Fruit fly (Drosophila melanogaster) whole organism, pupa: ENCODE results near the gene CG43271.
A peak's percentile ranks its signal among the peaks of the same experiment; 100 is the strongest.

Experiments
- CG10348 ChIP-seq: fragments of 200-800 bp; sonication (Bioruptor generic); IDR thresholded peaks from 2 replicates; pipeline ENCODE4 v1.3.6; 2022; ENCODE audit warnings: missing biosample characterization, missing genetic modification characterization
- CG12605 ChIP-seq: fragments of 200-800 bp; sonication (Bioruptor generic); IDR thresholded peaks from 2 replicates; pipeline ENCODE4 v1.3.6; 2022; ENCODE audit warnings: missing biosample characterization, missing genetic modification characterization
- CG13204 ChIP-seq: fragments of 200-800 bp; sonication (Bioruptor generic); optimal IDR thresholded peaks from 2 replicates; lab custom pipeline; 2018; ENCODE audit warnings: missing biosample characterization, mild to moderate bottlenecking, missing genetic modification characterization, moderate library complexity
- CG14655 ChIP-seq: fragments of 200-800 bp; sonication (Bioruptor generic); optimal IDR thresholded peaks from 3 replicates; lab custom pipeline; 2017; ENCODE audit warnings: mild to moderate bottlenecking, missing biosample characterization, missing genetic modification reagents, missing genetic modification characterization
- CG15710 ChIP-seq: fragments of 200-800 bp; sonication (Bioruptor generic); optimal IDR thresholded peaks from 2 replicates; lab custom pipeline; 2018; ENCODE audit warnings: missing biosample characterization, mild to moderate bottlenecking, missing genetic modification characterization, moderate library complexity
- CG17806 ChIP-seq: fragments of 200-800 bp; sonication (Bioruptor generic); optimal IDR thresholded peaks from 2 replicates; lab custom pipeline; 2018; ENCODE audit warnings: missing biosample characterization, mild to moderate bottlenecking, missing genetic modification characterization, moderate library complexity
- CG32121 ChIP-seq: fragments of 200-800 bp; sonication (Bioruptor generic); IDR thresholded peaks from 2 replicates; pipeline ENCODE4 v1.3.6; 2022; ENCODE audit warnings: missing biosample characterization, missing genetic modification characterization
- CG34367 ChIP-seq: fragments of 200-800 bp; sonication (Bioruptor generic); optimal IDR thresholded peaks from 2 replicates; lab custom pipeline; 2018; ENCODE audit warnings: missing biosample characterization, mild to moderate bottlenecking, missing genetic modification characterization
- CG4496 ChIP-seq: fragments of 200-800 bp; sonication (Bioruptor generic); IDR thresholded peaks from 3 replicates; pipeline ENCODE4 v1.3.6; 2022; ENCODE audit warnings: missing biosample characterization, missing genetic modification characterization
- CG8159 ChIP-seq: fragments of 200-800 bp; sonication (Bioruptor generic); optimal IDR thresholded peaks from 3 replicates; lab custom pipeline; 2018; ENCODE audit warnings: missing biosample characterization, mild to moderate bottlenecking, missing genetic modification characterization, moderate library complexity
- CG8301 ChIP-seq: fragments of 200-800 bp; sonication (Bioruptor generic); optimal IDR thresholded peaks from 2 replicates; lab custom pipeline; 2018; ENCODE audit warnings: missing biosample characterization, mild to moderate bottlenecking, missing genetic modification characterization
- CG9948 ChIP-seq: fragments of 200-800 bp; sonication (Bioruptor generic); optimal IDR thresholded peaks from 2 replicates; lab custom pipeline; 2018; ENCODE audit warnings: missing biosample characterization, mild to moderate bottlenecking, missing genetic modification characterization, moderate library complexity
- D1 ChIP-seq: fragments of 200-800 bp; sonication (Bioruptor generic); optimal IDR thresholded peaks from 2 replicates; lab custom pipeline; 2018; ENCODE audit warnings: missing biosample characterization, mild to moderate bottlenecking, missing genetic modification characterization, moderate library complexity
- EcR ChIP-seq: fragments of 200-800 bp; sonication (Bioruptor generic); optimal IDR thresholded peaks from 3 replicates; lab custom pipeline; 2019; ENCODE audit warnings: missing biosample characterization, missing genetic modification characterization, mild to moderate bottlenecking, moderate library complexity, missing genetic modification reagents
- Ets98B ChIP-seq: fragments of 200-800 bp; sonication (Bioruptor generic); IDR thresholded peaks from 2 replicates; pipeline ENCODE4 v1.3.6; 2022; ENCODE audit warnings: missing biosample characterization, missing genetic modification characterization
- Pif1A ChIP-seq: fragments of 200-800 bp; sonication (Bioruptor generic); optimal IDR thresholded peaks from 3 replicates; lab custom pipeline; 2016; ENCODE audit warnings: missing biosample characterization, missing genetic modification characterization
- Pif1B ChIP-seq: fragments of 200-800 bp; sonication (Bioruptor generic); optimal IDR thresholded peaks from 3 replicates; lab custom pipeline; 2016; ENCODE audit warnings: missing biosample characterization, missing genetic modification characterization
- Snoo ChIP-seq: fragments of 200-800 bp; sonication (Bioruptor generic); optimal IDR thresholded peaks from 3 replicates; lab custom pipeline; 2017; ENCODE audit warnings: missing biosample characterization, mild to moderate bottlenecking, missing genetic modification characterization, inconsistent platforms
- fd96Ca ChIP-seq: fragments of 200-800 bp; sonication (Bioruptor generic); IDR thresholded peaks from 3 replicates; pipeline ENCODE4 v1.3.6; 2022; ENCODE audit warnings: missing biosample characterization, missing genetic modification characterization
- gl ChIP-seq: fragments of 200-800 bp; sonication (Bioruptor generic); optimal IDR thresholded peaks from 2 replicates; lab custom pipeline; 2018; ENCODE audit warnings: missing biosample characterization, mild to moderate bottlenecking, missing genetic modification characterization
- rn ChIP-seq: fragments of 200-800 bp; sonication (Bioruptor generic); IDR thresholded peaks from 2 replicates; pipeline ENCODE4 v1.3.6; 2022; ENCODE audit warnings: missing biosample characterization, missing genetic modification characterization

Gene CG43271

DNA sequence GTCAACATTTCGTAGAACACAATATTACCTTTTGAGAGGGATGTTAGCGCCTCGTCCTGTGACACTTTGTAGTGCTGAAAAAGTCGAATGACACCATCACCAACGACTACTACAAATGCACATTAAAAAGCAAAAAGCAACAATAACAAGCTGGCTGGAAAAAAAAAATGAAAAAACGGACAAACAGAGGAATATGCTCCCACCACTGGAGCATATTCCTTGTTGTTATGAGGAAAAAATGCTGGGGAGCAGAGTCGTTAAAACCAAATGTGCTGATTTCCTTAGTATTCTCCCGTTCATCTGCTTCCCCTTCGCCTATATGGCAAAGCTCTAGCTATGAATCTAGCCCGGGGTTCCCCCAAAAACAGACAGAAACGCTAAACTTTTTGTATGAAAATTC, at the start of gene CG43271:
CG43271 (minus strand) TSS at position 101 of the 400 bp plus-strand sequence.
- TF ChIP-seq CG10348 (GFP tag; lab: Robert Waterston, UW) (no peak), Snoo (tag; lab: Kevin White, UChicago) (no peak), CG13204 (GFP tag; lab: Kevin White, UChicago) (no peak), CG8159 (no peak), EcR (GFP tag; lab: Kevin White, UChicago) (no peak), Pif1A (GFP tag; lab: Kevin White, UChicago) (no peak), gl (tag; lab: Kevin White, UChicago) (no peak), CG32121 (no peak), Ets98B (no peak), D1 (tag; lab: Kevin White, UChicago) (no peak), CG9948 (tag; lab: Kevin White, UChicago) (no peak), CG12605 (GFP tag; lab: Robert Waterston, UW) (no peak)

DNA sequence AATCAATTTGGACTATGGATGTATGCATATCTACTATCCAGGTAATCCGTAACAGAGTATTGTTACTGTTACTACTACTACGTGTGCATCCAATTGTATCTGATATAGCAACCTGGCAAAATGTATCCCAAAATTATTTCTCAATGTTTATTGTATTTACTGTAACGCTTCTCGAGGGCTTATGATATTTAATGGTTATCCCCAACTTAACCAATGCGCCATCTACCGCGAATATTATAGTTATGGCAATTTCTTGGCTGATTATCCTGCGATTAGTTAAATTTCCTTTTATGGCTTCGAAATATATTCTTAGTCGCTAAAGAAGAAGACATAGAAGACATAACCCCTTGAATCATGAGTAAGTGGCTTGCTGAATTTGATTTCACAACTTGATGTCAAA, 48.9 kb upstream of the CG43271 start:
- TF ChIP-seq CG9948 (tag; lab: Kevin White, UChicago) (no peak), Snoo (tag; lab: Kevin White, UChicago) (no peak), gl (tag; lab: Kevin White, UChicago) (no peak), CG34367 (tag; lab: Kevin White, UChicago) (no peak), D1 (tag; lab: Kevin White, UChicago) (no peak), CG13204 (GFP tag; lab: Kevin White, UChicago) (no peak), CG32121 (no peak), CG4496 (GFP tag; lab: Robert Waterston, UW) (no peak), CG14655 (no peak), Pif1B (GFP tag; lab: Kevin White, UChicago) (no peak), Ets98B (no peak), CG10348 (GFP tag; lab: Robert Waterston, UW) (no peak)

DNA sequence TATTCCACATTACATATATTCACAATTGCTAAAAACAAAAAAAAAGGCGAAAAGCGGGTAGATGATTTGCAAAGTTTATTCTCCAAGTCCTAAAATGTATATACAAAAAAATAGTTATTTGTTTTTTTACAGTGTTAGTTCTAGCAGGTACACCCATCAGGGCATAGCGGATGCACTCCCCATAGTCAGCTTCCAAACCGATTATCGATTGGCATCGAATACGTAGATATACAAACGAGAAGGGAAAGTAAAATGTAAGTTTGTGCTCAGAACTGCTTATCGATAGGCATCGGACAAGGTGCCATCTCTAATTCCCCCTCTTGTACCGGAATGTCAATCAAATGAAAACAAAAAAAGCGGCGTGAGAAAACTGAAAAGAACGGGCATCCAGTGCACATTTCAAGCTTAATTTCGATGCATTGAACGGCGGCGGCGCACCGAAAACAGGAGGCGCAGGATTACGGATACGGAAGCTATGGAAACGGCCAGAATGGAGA, 48.3 kb upstream of the CG43271 start, which contains the start of gene CG5674:
CG5674 (plus strand) TSS at position 309 of the 497 bp plus-strand sequence.
- 0 out of 3 replicates have a peak, but pooled peaks have one; percentile 33 for TF ChIP-seq fd96Ca
- peak; percentile 70 for TF ChIP-seq CG4496 (GFP tag; lab: Robert Waterston, UW)
- TF ChIP-seq CG32121, result no peak; the same call in 1 of the 2 replicates
- TF ChIP-seq rn (GFP tag; lab: Robert Waterston, UW), result 0 out of 2 replicates have a peak, but pooled peaks have one; percentile 16
- TF ChIP-seq Snoo (tag; lab: Kevin White, UChicago), result no peak
- no peak for TF ChIP-seq CG10348 (GFP tag; lab: Robert Waterston, UW)
- TF ChIP-seq CG8301, result no peak
- TF ChIP-seq Ets98B, result peak; percentile 32; the same call in 1 of the 2 replicates
- TF ChIP-seq CG12605 (GFP tag; lab: Robert Waterston, UW), result peak; percentile 45; the same call in 1 of the 2 replicates
- peak; percentile 3 for TF ChIP-seq CG8159

DNA sequence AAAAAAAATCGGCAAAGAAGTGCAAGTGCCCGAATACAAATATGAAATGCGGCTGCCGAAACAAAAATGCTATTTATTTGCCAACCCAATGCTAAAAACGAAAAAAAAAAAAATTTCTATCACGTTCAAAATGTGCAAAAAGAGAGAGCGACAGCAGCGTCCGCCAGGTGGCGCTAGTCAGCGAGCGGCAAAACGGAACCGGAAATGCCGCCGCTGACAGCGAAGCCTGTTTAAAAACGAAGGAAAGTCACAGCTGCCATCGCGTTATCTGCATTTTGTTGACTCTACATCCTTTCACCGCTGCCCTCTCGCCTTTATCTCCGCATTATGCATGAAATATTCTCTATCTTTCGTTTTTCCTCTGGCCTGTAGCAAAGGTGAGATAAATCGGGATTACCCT, 45.4 kb upstream of the CG43271 start:
- no peak for TF ChIP-seq CG4496 (GFP tag; lab: Robert Waterston, UW)

DNA sequence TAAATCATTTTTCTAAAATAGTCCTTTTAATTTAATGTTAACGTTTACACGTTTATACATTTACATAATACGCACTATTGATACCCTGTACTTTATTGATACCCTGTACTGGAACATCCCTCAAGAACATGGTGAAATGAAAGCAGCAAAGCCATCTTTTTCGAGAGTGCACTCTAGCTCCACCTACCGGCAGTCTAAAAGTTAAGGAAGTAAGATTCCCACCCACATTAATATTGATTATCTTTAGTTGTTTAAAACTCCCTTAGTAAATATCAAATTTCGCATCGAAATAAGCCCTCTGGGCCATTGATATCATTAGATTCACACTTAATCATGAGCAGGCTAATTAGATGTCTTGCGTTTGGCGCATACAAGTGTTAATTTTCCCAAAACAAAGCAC, 43.5 kb upstream of the CG43271 start:
- TF ChIP-seq Ets98B (no peak), CG9948 (tag; lab: Kevin White, UChicago) (no peak), Pif1A (GFP tag; lab: Kevin White, UChicago) (no peak), D1 (tag; lab: Kevin White, UChicago) (no peak), CG34367 (tag; lab: Kevin White, UChicago) (no peak), EcR (GFP tag; lab: Kevin White, UChicago) (no peak), CG14655 (no peak), CG12605 (GFP tag; lab: Robert Waterston, UW) (no peak), CG8301 (no peak), CG15710 (tag; lab: Kevin White, UChicago) (no peak), CG4496 (GFP tag; lab: Robert Waterston, UW) (no peak), CG10348 (GFP tag; lab: Robert Waterston, UW) (no peak), gl (tag; lab: Kevin White, UChicago) (no peak), Snoo (tag; lab: Kevin White, UChicago) (no peak), CG8159 (no peak), CG32121 (no peak), rn (GFP tag; lab: Robert Waterston, UW) (no peak), CG17806 (tag; lab: Kevin White, UChicago) (no peak), CG13204 (GFP tag; lab: Kevin White, UChicago) (no peak), Pif1B (GFP tag; lab: Kevin White, UChicago) (no peak)

DNA sequence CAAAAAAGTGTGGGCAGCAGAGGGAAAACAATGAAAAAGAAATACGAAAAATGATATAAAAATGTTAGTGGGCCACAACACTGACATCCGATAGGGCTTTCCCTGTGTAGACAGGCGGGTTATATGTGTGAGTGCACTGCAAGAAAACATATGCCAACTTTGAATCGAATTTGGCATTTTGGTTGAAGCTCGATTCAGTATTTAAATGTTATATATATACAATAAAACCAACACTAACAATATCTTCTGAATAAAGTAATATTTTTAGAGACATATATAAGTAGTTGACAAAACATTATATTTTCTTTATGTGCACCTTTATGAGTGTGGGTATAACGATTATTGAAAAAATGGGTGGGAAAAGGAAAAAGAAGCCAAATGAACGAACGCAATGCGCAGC, 6.7 kb upstream of the CG43271 start:
- TF ChIP-seq Snoo (tag; lab: Kevin White, UChicago), result no peak
- TF ChIP-seq CG12605 (GFP tag; lab: Robert Waterston, UW), result no peak
- no peak for TF ChIP-seq CG8301
- no peak for TF ChIP-seq D1 (tag; lab: Kevin White, UChicago)
- TF ChIP-seq rn (GFP tag; lab: Robert Waterston, UW), result no peak
- no peak for TF ChIP-seq CG15710 (tag; lab: Kevin White, UChicago)
- no peak for TF ChIP-seq Pif1A (GFP tag; lab: Kevin White, UChicago)
- TF ChIP-seq CG9948 (tag; lab: Kevin White, UChicago), result no peak
- TF ChIP-seq gl (tag; lab: Kevin White, UChicago), result no peak
- no peak for TF ChIP-seq CG10348 (GFP tag; lab: Robert Waterston, UW)
- TF ChIP-seq, all 21 proteins: peak for 0
